Fruit fly (Drosophila melanogaster) whole organism, embryonic: Measurements from ENCODE around the gene CrebB.
A peak's percentile ranks its signal among the peaks of the same experiment; 100 is the strongest.

ENCODE experiments used
- Abd-B ChIP-seq: fragments of 200-800 bp; sonication (Bioruptor generic); optimal IDR thresholded peaks from 2 replicates; lab custom pipeline; 2018; ENCODE audit warnings: missing biosample characterization, mild to moderate bottlenecking, missing genetic modification characterization, moderate library complexity
- Bdp1 ChIP-seq: fragments of 200-800 bp; sonication (Bioruptor generic); optimal IDR thresholded peaks from 3 replicates; lab custom pipeline; 2016; ENCODE audit warnings: missing biosample characterization, missing genetic modification characterization
- C15 ChIP-seq: fragments of 200-800 bp; sonication (Bioruptor generic); IDR thresholded peaks from 3 replicates; pipeline ENCODE4 v1.3.6; 2022; ENCODE audit warnings: missing biosample characterization, missing genetic modification characterization
- CG1024 ChIP-seq: fragments of 200-800 bp; sonication (Bioruptor generic); IDR thresholded peaks from 2 replicates; pipeline ENCODE4 v1.3.6; 2022; ENCODE audit warnings: missing biosample characterization, missing genetic modification characterization
- CG10267 ChIP-seq: fragments of 200-800 bp; sonication (Bioruptor generic); optimal IDR thresholded peaks from 2 replicates; lab custom pipeline; 2018; ENCODE audit warnings: missing biosample characterization, mild to moderate bottlenecking, missing genetic modification characterization, moderate library complexity
- CG11085 ChIP-seq: fragments of 200-800 bp; sonication (Bioruptor generic); IDR thresholded peaks from 2 replicates; pipeline ENCODE4 v1.3.6; 2022; ENCODE audit warnings: missing biosample characterization, missing genetic modification characterization
- CG11504 ChIP-seq: fragments of 200-800 bp; sonication (Bioruptor generic); optimal IDR thresholded peaks from 3 replicates; lab custom pipeline; 2019; ENCODE audit warnings: missing biosample characterization, mild to moderate bottlenecking, missing genetic modification characterization, moderate library complexity
- CG11723 ChIP-seq: fragments of 200-800 bp; sonication (Bioruptor generic); optimal IDR thresholded peaks from 2 replicates; lab custom pipeline; 2017; ENCODE audit warnings: missing biosample characterization, mild to moderate bottlenecking, missing genetic modification characterization
- CG13123 ChIP-seq: fragments of 200-800 bp; sonication (Bioruptor generic); optimal IDR thresholded peaks from 2 replicates; lab custom pipeline; 2016; ENCODE audit warnings: missing biosample characterization, missing genetic modification characterization
- CG15479 ChIP-seq: fragments of 200-800 bp; sonication (Bioruptor generic); optimal IDR thresholded peaks from 3 replicates; lab custom pipeline; 2019; ENCODE audit warnings: missing biosample characterization, mild to moderate bottlenecking, missing genetic modification characterization, moderate library complexity
- CG15601 ChIP-seq: fragments of 200-800 bp; sonication (Bioruptor generic); optimal IDR thresholded peaks from 3 replicates; lab custom pipeline; 2019; ENCODE audit warnings: missing biosample characterization, mild to moderate bottlenecking, missing genetic modification characterization, moderate library complexity
- CG16815 ChIP-seq: fragments of 200-800 bp; sonication (Bioruptor generic); optimal IDR thresholded peaks from 3 replicates; lab custom pipeline; 2017; ENCODE audit warnings: missing biosample characterization, mild to moderate bottlenecking, missing genetic modification characterization
- CG16863 ChIP-seq: fragments of 200-800 bp; sonication (Bioruptor generic); optimal IDR thresholded peaks from 3 replicates; lab custom pipeline; 2016; ENCODE audit warnings: missing biosample characterization, missing genetic modification characterization
- CG18262 ChIP-seq: fragments of 200-800 bp; optimal IDR thresholded peaks from 3 replicates; lab custom pipeline; 2019; ENCODE audit warnings: missing biosample characterization, mild to moderate bottlenecking, missing genetic modification characterization, moderate library complexity
- CG2199 ChIP-seq: fragments of 200-800 bp; sonication (Bioruptor generic); IDR thresholded peaks from 3 replicates; pipeline ENCODE4 v1.3.6; 2022; ENCODE audit warnings: missing biosample characterization, missing genetic modification characterization
- CG2678 ChIP-seq: fragments of 200-800 bp; sonication (Bioruptor generic); optimal IDR thresholded peaks from 3 replicates; lab custom pipeline; 2019; ENCODE audit warnings: missing biosample characterization, mild to moderate bottlenecking, missing genetic modification characterization, moderate library complexity
- CG32767 ChIP-seq: fragments of 200-800 bp; sonication (Bioruptor generic); IDR thresholded peaks from 2 replicates; pipeline ENCODE4 v1.3.6; 2022; ENCODE audit warnings: missing biosample characterization, missing genetic modification characterization
- CG6813 ChIP-seq: fragments of 200-800 bp; sonication (Bioruptor generic); optimal IDR thresholded peaks from 2 replicates; lab custom pipeline; 2017; ENCODE audit warnings: missing biosample characterization, missing genetic modification characterization, mild to moderate bottlenecking, moderate library complexity, missing genetic modification reagents
- CG7357 ChIP-seq: fragments of 200-800 bp; sonication (Bioruptor generic); IDR thresholded peaks from 3 replicates; pipeline ENCODE4 v1.3.6; 2022; ENCODE audit warnings: missing biosample characterization, missing genetic modification characterization
- CG9932 ChIP-seq: fragments of 200-800 bp; sonication (Bioruptor generic); IDR thresholded peaks from 2 replicates; pipeline ENCODE4 v1.3.6; 2022; ENCODE audit warnings: missing biosample characterization, missing genetic modification characterization
- CoRest ChIP-seq: fragments of 200-800 bp; sonication (Bioruptor generic); optimal IDR thresholded peaks from 3 replicates; lab custom pipeline; 2018; ENCODE audit warnings: missing biosample characterization, mild to moderate bottlenecking, missing genetic modification characterization, moderate library complexity
- ERR ChIP-seq: fragments of 200-800 bp; sonication (Bioruptor generic); optimal IDR thresholded peaks from 2 replicates; lab custom pipeline; 2016; ENCODE audit warnings: missing biosample characterization, missing genetic modification characterization
- Fer3 ChIP-seq: fragments of 200-800 bp; sonication (Bioruptor generic); optimal IDR thresholded peaks from 2 replicates; lab custom pipeline; 2018; ENCODE audit warnings: missing biosample characterization, mild to moderate bottlenecking, missing genetic modification characterization, moderate library complexity
- H2.0 ChIP-seq: fragments of 200-800 bp; sonication (Bioruptor generic); IDR thresholded peaks from 2 replicates; pipeline ENCODE4 v1.3.6; 2022; ENCODE audit warnings: missing biosample characterization, missing genetic modification characterization
- HLH3B ChIP-seq: fragments of 200-800 bp; sonication (Bioruptor generic); IDR thresholded peaks from 2 replicates; pipeline ENCODE4 v1.3.6; 2022; ENCODE audit warnings: missing biosample characterization, missing genetic modification characterization
- Kr ChIP-seq: fragments of 200-800 bp; sonication (Bioruptor generic); optimal IDR thresholded peaks from 2 replicates; lab custom pipeline; 2017; ENCODE audit warnings: missing biosample characterization, mild to moderate bottlenecking, missing genetic modification characterization
- NfI ChIP-seq: fragments of 200-800 bp; sonication (Bioruptor generic); optimal IDR thresholded peaks from 3 replicates; lab custom pipeline; 2018; ENCODE audit warnings: missing biosample characterization, mild to moderate bottlenecking, missing genetic modification characterization, moderate library complexity
- Side ChIP-seq: fragments of 200-800 bp; sonication (Bioruptor generic); optimal IDR thresholded peaks from 2 replicates; lab custom pipeline; 2016; ENCODE audit warnings: missing biosample characterization, missing genetic modification characterization
- Taf1 ChIP-seq: fragments of 200-800 bp; sonication (Bioruptor generic); IDR thresholded peaks from 2 replicates; pipeline ENCODE4 v1.3.6; 2022; ENCODE audit warnings: missing biosample characterization, missing genetic modification characterization
- abd-A ChIP-seq: fragments of 200-800 bp; sonication (Bioruptor generic); optimal IDR thresholded peaks from 3 replicates; lab custom pipeline; 2019; ENCODE audit warnings: missing biosample characterization, mild to moderate bottlenecking, missing genetic modification characterization, moderate library complexity
- ase ChIP-seq: fragments of 200-800 bp; sonication (Bioruptor generic); IDR thresholded peaks from 3 replicates; pipeline ENCODE4 v1.3.6; 2022; ENCODE audit warnings: missing biosample characterization, missing genetic modification characterization
- bcd ChIP-seq: fragments of 200-800 bp; sonication (Bioruptor generic); optimal IDR thresholded peaks from 2 replicates; lab custom pipeline; 2017; ENCODE audit warnings: missing biosample characterization, mild to moderate bottlenecking, missing genetic modification characterization
- caup ChIP-seq: fragments of 200-800 bp; sonication (Bioruptor generic); optimal IDR thresholded peaks from 3 replicates; lab custom pipeline; 2017; ENCODE audit warnings: missing biosample characterization, mild to moderate bottlenecking, missing genetic modification characterization, moderate library complexity; ENCODE audit not compliant: severe bottlenecking
- disco-r ChIP-seq: fragments of 200-800 bp; sonication (Bioruptor generic); optimal IDR thresholded peaks from 2 replicates; lab custom pipeline; 2016; ENCODE audit warnings: missing biosample characterization, missing genetic modification characterization
- dysf ChIP-seq: fragments of 200-800 bp; sonication (Bioruptor generic); IDR thresholded peaks from 3 replicates; pipeline ENCODE4 v1.3.6; 2022; ENCODE audit warnings: missing biosample characterization, missing genetic modification characterization
- ems ChIP-seq: fragments of 200-800 bp; sonication (Bioruptor generic); optimal IDR thresholded peaks from 3 replicates; lab custom pipeline; 2016; ENCODE audit warnings: missing biosample characterization, missing genetic modification characterization
- ewg ChIP-seq: fragments of 200-800 bp; sonication (Bioruptor generic); optimal IDR thresholded peaks from 3 replicates; lab custom pipeline; 2017; ENCODE audit warnings: mild to moderate bottlenecking, missing biosample characterization, missing genetic modification reagents, missing genetic modification characterization
- gsb-n ChIP-seq: fragments of 200-800 bp; sonication (Bioruptor generic); optimal IDR thresholded peaks from 3 replicates; lab custom pipeline; 2018; ENCODE audit warnings: missing biosample characterization, mild to moderate bottlenecking, missing genetic modification characterization
- hth ChIP-seq: fragments of >200 bp; optimal IDR thresholded peaks from 2 replicates; lab custom pipeline; 2017; ENCODE audit warnings: inconsistent platforms
- lab ChIP-seq: fragments of 200-800 bp; sonication (Bioruptor generic); optimal IDR thresholded peaks from 3 replicates; lab custom pipeline; 2017; ENCODE audit warnings: missing biosample characterization, missing genetic modification characterization, mild to moderate bottlenecking, moderate library complexity, missing genetic modification reagents
- luna ChIP-seq: fragments of 200-800 bp; sonication (Bioruptor generic); optimal IDR thresholded peaks from 2 replicates; lab custom pipeline; 2016; ENCODE audit warnings: missing biosample characterization, missing genetic modification characterization
- nom ChIP-seq: fragments of 200-800 bp; sonication (Bioruptor generic); optimal IDR thresholded peaks from 2 replicates; lab custom pipeline; 2017; ENCODE audit warnings: missing biosample characterization, missing genetic modification characterization, mild to moderate bottlenecking, moderate library complexity, missing genetic modification reagents
- pb ChIP-seq: fragments of 200-800 bp; sonication (Bioruptor generic); optimal IDR thresholded peaks from 3 replicates; lab custom pipeline; 2016; ENCODE audit warnings: missing biosample characterization, missing genetic modification characterization
- prd ChIP-seq, 3 experiments: fragments of >200 bp in 2 of 3; fragments of 200-800 bp in 1 of 3; sonication (Bioruptor generic) in 1 of 3; optimal IDR thresholded peaks in 2 of 3; IDR thresholded peaks in 1 of 3; 2 replicates in 2 of 3; 3 replicates in 1 of 3; pipeline versions ENCODE4 v1.3.6 to Lab custom; 2017 to 2022; ENCODE audit warnings: missing biosample characterization in 1 of 3, missing genetic modification characterization in 1 of 3
- repo ChIP-seq: fragments of 200-800 bp; sonication (Bioruptor generic); optimal IDR thresholded peaks from 2 replicates; lab custom pipeline; 2016; ENCODE audit warnings: missing biosample characterization, missing genetic modification characterization
- ro ChIP-seq: fragments of 200-800 bp; sonication (Bioruptor generic); IDR thresholded peaks from 2 replicates; pipeline ENCODE4 v1.3.6; 2022; ENCODE audit warnings: missing biosample characterization, missing genetic modification characterization
- salm ChIP-seq: fragments of 200-800 bp; sonication (Bioruptor generic); optimal IDR thresholded peaks from 2 replicates; lab custom pipeline; 2018; ENCODE audit warnings: missing biosample characterization, mild to moderate bottlenecking, missing genetic modification characterization
- slbo ChIP-seq: fragments of 200-800 bp; sonication (Bioruptor generic); IDR thresholded peaks from 2 replicates; pipeline ENCODE4 v1.3.6; 2022; ENCODE audit warnings: missing biosample characterization, missing genetic modification characterization
- sr ChIP-seq: fragments of 200-800 bp; sonication (Bioruptor generic); IDR thresholded peaks from 3 replicates; pipeline ENCODE4 v1.3.6; 2022; ENCODE audit warnings: missing biosample characterization, missing genetic modification characterization
- twi ChIP-seq: fragments of 200-800 bp; optimal IDR thresholded peaks from 2 replicates; lab custom pipeline; 2019; ENCODE audit warnings: missing biosample characterization, mild to moderate bottlenecking, missing genetic modification characterization, moderate library complexity
- wdn ChIP-seq: fragments of 200-800 bp; sonication (Bioruptor generic); IDR thresholded peaks from 2 replicates; pipeline ENCODE4 v1.3.6; 2022; ENCODE audit warnings: missing biosample characterization, missing genetic modification characterization

Gene CrebB

dm6 chrX:18356141-18356600 lies 10.0 kb upstream of the CrebB start, which contains the start of gene kairos (continued):
- TF ChIP-seq CG6813 (no peak), Bdp1 (GFP tag; lab: Kevin White, UChicago) (no peak), sr (GFP tag; lab: Robert Waterston, UW) (no peak), hth (no peak), Fer3 (tag; lab: Kevin White, UChicago) (peak; percentile 21), CoRest (tag; lab: Kevin White, UChicago) (no peak), pb (GFP tag; lab: Kevin White, UChicago) (no peak), salm (no peak), CG1024 (GFP tag; lab: Robert Waterston, UW) (peak; percentile 26; the same call in 1 of the 2 replicates), CG11723 (no peak), CG16815 (GFP tag; lab: Kevin White, UChicago) (no peak), CG16863 (GFP tag; lab: Kevin White, UChicago) (no peak), lab (GFP tag; lab: Kevin White, UChicago) (peak; percentile 28), caup (GFP tag; lab: Kevin White, UChicago) (peak; percentile 12), Taf1 (GFP tag; lab: Robert Waterston, UW) (no peak), CG7357 (GFP tag; lab: Robert Waterston, UW) (no peak), CG13123 (GFP tag; lab: Kevin White, UChicago) (no peak), ems (no peak), NfI (GFP tag; lab: Kevin White, UChicago) (no peak), ewg (no peak), disco-r (GFP tag; lab: Kevin White, UChicago) (no peak), CG32767 (GFP tag; lab: Robert Waterston, UW) (no peak), CG2199 (GFP tag; lab: Robert Waterston, UW) (no peak), bcd (GFP tag; lab: Kevin White, UChicago) (peak; percentile 19), C15 (GFP tag; lab: Robert Waterston, UW) (no peak), H2.0 (0 out of 2 replicates have a peak, but pooled peaks have one; percentile 24), Abd-B (no peak), HLH3B (peak; percentile 40), ERR (no peak), gsb-n (no peak), CG11504 (tag; lab: Kevin White, UChicago) (peak; percentile 38), dysf (GFP tag; lab: Robert Waterston, UW) (peak; percentile 50), CG2678 (tag; lab: Kevin White, UChicago) (peak; percentile 39), ase (GFP tag; lab: Robert Waterston, UW) (no peak), twi (tag; lab: Kevin White, UChicago) (no peak), CG18262 (tag; lab: Kevin White, UChicago) (peak; percentile 8), CG15479 (no peak), repo (GFP tag; lab: Kevin White, UChicago) (no peak), Side (GFP tag; lab: Kevin White, UChicago) (no peak), CG11085 (GFP tag; lab: Robert Waterston, UW) (no peak), ro (GFP tag; lab: Robert Waterston, UW) (no peak), CG10267 (tag; lab: Kevin White, UChicago) (peak; percentile 20), luna (GFP tag; lab: Kevin White, UChicago) (no peak), abd-A (peak; percentile 1), CG15601 (tag; lab: Kevin White, UChicago) (no peak), slbo (GFP tag; lab: Robert Waterston, UW) (0 out of 2 replicates have a peak, but pooled peaks have one; percentile 32), prd (optimal IDR thresholded peaks at IDR 0.05; lab: Kevin White, UChicago) (no peak), prd (GFP tag; IDR thresholded peaks at IDR 0.05; lab: Robert Waterston, UW) (peak; percentile 49; the same call in 2 of the 3 replicates), CG9932 (GFP tag; lab: Robert Waterston, UW) (peak; percentile 32; the same call in 1 of the 2 replicates), nom (GFP tag; lab: Kevin White, UChicago) (no peak), wdn (no peak), Kr (GFP tag; lab: Kevin White, UChicago) (no peak)
